Worm (Caenorhabditis elegans) whole organism, L4 larva: Measurements from ENCODE around the gene C47E12.10.
A peak's percentile ranks its signal among the peaks of the same experiment; 100 is the strongest.

Experiments used
- F44E2.7 ChIP-seq: fragments of 200-800 bp; sonication (Bioruptor generic); IDR thresholded peaks from 2 replicates; pipeline ENCODE4 v2.1.2; 2022; ENCODE audit warnings: missing genetic modification characterization, missing compliant biosample characterization
- T26A8.4 ChIP-seq: fragments of 200-800 bp; sonication (Bioruptor generic); IDR thresholded peaks from 2 replicates; pipeline ENCODE4 v1.3.6; 2022; ENCODE audit warnings: missing genetic modification characterization, missing compliant biosample characterization
- Y48G9A.11 ChIP-seq: fragments of 200-800 bp; sonication (Bioruptor generic); IDR thresholded peaks from 2 replicates; pipeline ENCODE4 v1.3.6; 2022; ENCODE audit warnings: missing genetic modification reagents, missing genetic modification characterization, missing compliant biosample characterization
- aha-1 ChIP-seq: fragments of 150-350 bp; peaks from one replicate; lab custom pipeline; 2014; ENCODE audit warnings: missing biosample characterization, missing genetic modification characterization
- ceh-20 ChIP-seq: fragments of 200-800 bp; sonication (Bioruptor generic); IDR thresholded peaks from 2 replicates; pipeline ENCODE4 v1.3.6; 2022; ENCODE audit warnings: missing genetic modification reagents, missing genetic modification characterization, missing compliant biosample characterization
- ceh-28 ChIP-seq: fragments of 150-350 bp; optimal IDR thresholded peaks from 2 replicates; lab custom pipeline; 2014; ENCODE audit warnings: missing biosample characterization, missing genetic modification reagents, missing genetic modification characterization
- ceh-44 ChIP-seq: fragments of 200-800 bp; sonication (Bioruptor generic); IDR thresholded peaks from 2 replicates; pipeline ENCODE4 v1.3.6; 2022; ENCODE audit warnings: missing genetic modification reagents, missing genetic modification characterization, missing compliant biosample characterization
- ceh-62 ChIP-seq: sonication (generic microtip); optimal IDR thresholded peaks from 2 replicates; lab custom pipeline; 2017; ENCODE audit warnings: missing biosample characterization, missing genetic modification characterization
- ceh-82 ChIP-seq: sonication (generic microtip); optimal IDR thresholded peaks from 2 replicates; lab custom pipeline; 2017; ENCODE audit warnings: missing biosample characterization, missing genetic modification characterization
- ces-1 ChIP-seq: fragments of 150-350 bp; sonication (generic microtip); optimal IDR thresholded peaks from 4 replicates; lab custom pipeline; 2014; ENCODE audit warnings: missing biosample characterization, missing genetic modification reagents, missing genetic modification characterization
- cey-2 ChIP-seq: sonication (generic microtip); optimal IDR thresholded peaks from 3 replicates; lab custom pipeline; 2017; ENCODE audit warnings: missing genetic modification characterization, mild to moderate bottlenecking, missing compliant biosample characterization, antibody characterized with exemption, borderline replicate concordance; ENCODE audit not compliant: insufficient read depth
- ctbp-1 ChIP-seq: fragments of 200-800 bp; sonication (Bioruptor generic); IDR thresholded peaks from 2 replicates; pipeline ENCODE4 v1.3.6; 2022; ENCODE audit warnings: missing genetic modification reagents, missing genetic modification characterization, missing compliant biosample characterization
- daf-12 ChIP-seq: fragments of 150-350 bp; optimal IDR thresholded peaks from 2 replicates; lab custom pipeline; 2014; ENCODE audit warnings: missing biosample characterization, missing genetic modification reagents, missing genetic modification characterization
- dpl-1 ChIP-seq: fragments of 150-350 bp; optimal IDR thresholded peaks from 2 replicates; lab custom pipeline; 2014; ENCODE audit warnings: missing biosample characterization, missing genetic modification reagents, missing genetic modification characterization
- duxl-1 ChIP-seq: sonication (generic microtip); optimal IDR thresholded peaks from 2 replicates; lab custom pipeline; 2016; ENCODE audit warnings: mild to moderate bottlenecking, missing genetic modification characterization, moderate library complexity, missing compliant biosample characterization; ENCODE audit not compliant: poor library complexity
- egl-27 ChIP-seq: sonication (generic microtip); optimal IDR thresholded peaks from 3 replicates; lab custom pipeline; 2017; ENCODE audit warnings: missing biosample characterization, missing genetic modification reagents, missing genetic modification characterization
- egl-43 ChIP-seq: fragments of 200-800 bp; sonication (Bioruptor generic); IDR thresholded peaks from 2 replicates; pipeline ENCODE4 v1.3.6; 2022; ENCODE audit warnings: missing genetic modification reagents, missing genetic modification characterization, missing compliant biosample characterization
- hlh-11 ChIP-seq: fragments of 200-800 bp; sonication (Bioruptor generic); optimal IDR thresholded peaks from 2 replicates; lab custom pipeline; 2018; ENCODE audit warnings: mild to moderate bottlenecking, missing genetic modification characterization, missing compliant biosample characterization
- hmg-1.1 ChIP-seq: fragments of 200-800 bp; sonication (Bioruptor generic); IDR thresholded peaks from 2 replicates; pipeline ENCODE4 v1.3.6; 2022; ENCODE audit warnings: missing genetic modification reagents, missing genetic modification characterization, missing compliant biosample characterization
- jun-1 ChIP-seq: fragments of 150-350 bp; optimal IDR thresholded peaks from 2 replicates; lab custom pipeline; 2014; ENCODE audit warnings: missing biosample characterization, missing genetic modification reagents, missing genetic modification characterization
- lim-7 ChIP-seq: fragments of 200-800 bp; sonication (Bioruptor generic); IDR thresholded peaks from 2 replicates; pipeline ENCODE4 v1.3.6; 2022; ENCODE audit warnings: missing genetic modification characterization, missing compliant biosample characterization
- mdt-29 ChIP-seq: fragments of 200-800 bp; sonication (Bioruptor generic); IDR thresholded peaks from 2 replicates; pipeline ENCODE4 v1.3.6; 2022; ENCODE audit warnings: missing genetic modification reagents, missing genetic modification characterization, missing compliant biosample characterization
- nhr-11 ChIP-seq: fragments of 150-350 bp; optimal IDR thresholded peaks from 2 replicates; lab custom pipeline; 2014; ENCODE audit warnings: missing biosample characterization, missing genetic modification characterization
- nhr-111 ChIP-seq: fragments of 200-800 bp; sonication (Bioruptor generic); optimal IDR thresholded peaks from 2 replicates; lab custom pipeline; 2018; ENCODE audit warnings: mild to moderate bottlenecking, missing genetic modification characterization, missing compliant biosample characterization
- nhr-28 ChIP-seq: fragments of 150-350 bp; optimal IDR thresholded peaks from 2 replicates; lab custom pipeline; 2014; ENCODE audit warnings: missing biosample characterization, missing genetic modification characterization
- nhr-42 ChIP-seq: fragments of 200-800 bp; sonication (Bioruptor generic); IDR thresholded peaks from 2 replicates; pipeline ENCODE4 v1.3.6; 2022; ENCODE audit warnings: missing genetic modification characterization, missing compliant biosample characterization
- nhr-48 ChIP-seq: sonication (generic microtip); optimal IDR thresholded peaks from 2 replicates; lab custom pipeline; 2016; ENCODE audit warnings: mild to moderate bottlenecking, missing genetic modification characterization, missing compliant biosample characterization
- nhr-6 ChIP-seq: fragments of 150-350 bp; optimal IDR thresholded peaks from 2 replicates; lab custom pipeline; 2014; ENCODE audit warnings: missing biosample characterization, missing genetic modification characterization
- nhr-77 ChIP-seq: fragments of 150-350 bp; optimal IDR thresholded peaks from 2 replicates; lab custom pipeline; 2014; ENCODE audit warnings: missing biosample characterization, missing genetic modification characterization
- pha-4 ChIP-seq, 2 experiments: fragments of 150-350 bp in 1 of 2; fragments of 200-800 bp in 1 of 2; sonication (Bioruptor generic) in 1 of 2; IDR thresholded peaks in 1 of 2; optimal IDR thresholded peaks in 1 of 2; 2 replicates each; pipeline versions ENCODE4 v1.3.6 to Lab custom; 2014 to 2022; ENCODE audit warnings: missing genetic modification characterization in 2 of 2, missing genetic modification reagents in 2 of 2, missing biosample characterization in 1 of 2, missing compliant biosample characterization in 1 of 2
- pqm-1 ChIP-seq: sonication (generic microtip); optimal IDR thresholded peaks from 2 replicates; lab custom pipeline; 2017; ENCODE audit warnings: missing biosample characterization, missing genetic modification characterization
- set-16 ChIP-seq: fragments of 200-800 bp; sonication (Bioruptor generic); IDR thresholded peaks from 2 replicates; pipeline ENCODE4 v1.3.6; 2022; ENCODE audit warnings: missing genetic modification reagents, missing genetic modification characterization, missing compliant biosample characterization
- skn-1 ChIP-seq: fragments of 150-350 bp; optimal IDR thresholded peaks from 2 replicates; lab custom pipeline; 2014; ENCODE audit warnings: missing biosample characterization, missing genetic modification characterization
- snpc-1.2 ChIP-seq: fragments of 200-800 bp; sonication (Bioruptor generic); IDR thresholded peaks from 2 replicates; pipeline ENCODE4 v1.3.6; 2022; ENCODE audit warnings: missing genetic modification reagents, missing genetic modification characterization, missing compliant biosample characterization
- unc-39 ChIP-seq: sonication (generic microtip); optimal IDR thresholded peaks from 2 replicates; lab custom pipeline; 2017; ENCODE audit warnings: missing biosample characterization, missing genetic modification characterization
- unc-62 ChIP-seq, 3 experiments: fragments of 150-350 bp in 1 of 3; sonication (generic microtip); optimal IDR thresholded peaks in 2 of 3; peaks in 1 of 3; 1 replicate in 1 of 3; 2 replicates in 2 of 3; lab custom pipeline; 2014 to 2017; ENCODE audit warnings: missing biosample characterization in 3 of 3, missing genetic modification characterization in 3 of 3, missing genetic modification reagents in 3 of 3, missing genotype in 1 of 3
- zip-11 ChIP-seq: fragments of 200-800 bp; sonication (Bioruptor generic); IDR thresholded peaks from 2 replicates; pipeline ENCODE4 v1.3.6; 2022; ENCODE audit warnings: missing genetic modification characterization, missing compliant biosample characterization
- ztf-11 ChIP-seq: fragments of 150-350 bp; optimal IDR thresholded peaks from 2 replicates; lab custom pipeline; 2014; ENCODE audit warnings: missing biosample characterization, missing genetic modification characterization
- ztf-7 ChIP-seq: fragments of 150-350 bp; optimal IDR thresholded peaks from 2 replicates; lab custom pipeline; 2014; ENCODE audit warnings: missing biosample characterization, missing genetic modification characterization

Gene C47E12.10

ce11 chrIV:9933580-9933979 is 39.0 kb upstream of the C47E12.10 start, which contains the start of gene spe-29:
TSS of gene spe-29 (plus strand) at chrIV:9933880.
- TF ChIP-seq set-16 (GFP tag; lab: Robert Waterston, UW) (0 out of 2 replicates have a peak, but pooled peaks have one; percentile 18), nhr-48 (tag; lab: Kevin White, UChicago) (no peak)

DNA sequence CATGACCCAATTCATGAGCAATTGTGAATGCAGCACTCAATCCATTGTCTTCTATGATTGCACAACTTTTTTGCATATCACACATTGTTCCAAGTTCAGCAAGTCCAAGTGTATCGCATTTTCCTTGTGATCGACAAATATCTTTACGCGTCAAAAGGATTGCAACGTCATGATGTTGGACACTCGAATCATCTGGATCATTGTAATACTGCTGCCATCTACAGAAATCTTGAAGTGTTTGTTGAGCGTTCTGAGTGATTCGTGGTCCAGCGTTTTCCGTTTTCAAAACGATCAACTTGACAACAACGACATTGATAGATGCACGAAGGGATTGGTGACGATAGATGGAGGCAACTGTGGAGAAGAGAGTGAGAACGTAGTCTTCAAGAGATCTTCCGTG is 29.4 kb upstream of the C47E12.10 start:
- TF ChIP-seq nhr-77 (no peak), zip-11 (GFP tag; lab: Robert Waterston, UW) (no peak), ces-1 (GFP tag; lab: Kevin White, UChicago) (no peak), unc-62 (GFP tag; optimal IDR thresholded peaks at IDR 0.05 in 1 of 2; lab: Kevin White, UChicago) (peak in 1 of 2 experiments; percentile 99), unc-62 (tag; optimal IDR thresholded peaks at IDR 0.05; lab: Kevin White, UChicago) (no peak)
- TF ChIP-seq, all 104 proteins: peak for 1

- TF ChIP-seq ceh-20 (GFP tag; lab: Robert Waterston, UW) (no peak), daf-12 (tag; lab: Kevin White, UChicago) (no peak), ceh-82 (tag; lab: Kevin White, UChicago) (no peak), T26A8.4 (GFP tag; lab: Robert Waterston, UW) (no peak), nhr-28 (no peak), nhr-42 (no peak), Y48G9A.11 (GFP tag; lab: Robert Waterston, UW) (no peak), ceh-28 (tag; lab: Kevin White, UChicago) (no peak), cey-2 (tag; lab: Kevin White, UChicago) (no peak), mdt-29 (GFP tag; lab: Robert Waterston, UW) (no peak), nhr-6 (no peak), egl-43 (no peak), ctbp-1 (GFP tag; lab: Robert Waterston, UW) (no peak), jun-1 (tag; lab: Kevin White, UChicago) (no peak), egl-27 (tag; lab: Kevin White, UChicago) (no peak), pha-4 (GFP tag; IDR thresholded peaks at IDR 0.05; lab: Robert Waterston, UW) (no peak), pha-4 (tag; optimal IDR thresholded peaks at IDR 0.05; lab: Kevin White, UChicago) (no peak), nhr-48 (tag; lab: Kevin White, UChicago) (no peak)
Measured at ce11 chrIV:9944279-9944678, 28.3 kb upstream of the C47E12.10 start.

ce11 chrIV:9948035-9948434 is 24.6 kb upstream of the C47E12.10 start:
- TF ChIP-seq nhr-11 (tag; lab: Kevin White, UChicago) (peak; percentile 53), hmg-1.1 (GFP tag; lab: Robert Waterston, UW) (no peak), ceh-20 (GFP tag; lab: Robert Waterston, UW) (no peak), unc-62 (GFP tag; optimal IDR thresholded peaks at IDR 0.05 in 1 of 2; lab: Kevin White, UChicago) (peak in 1 of 2 experiments; percentile 86), unc-62 (tag; optimal IDR thresholded peaks at IDR 0.05; lab: Kevin White, UChicago) (no peak), hlh-11 (tag; lab: Kevin White, UChicago) (peak; percentile 34)
- TF ChIP-seq, all 104 proteins: peak for 3

DNA sequence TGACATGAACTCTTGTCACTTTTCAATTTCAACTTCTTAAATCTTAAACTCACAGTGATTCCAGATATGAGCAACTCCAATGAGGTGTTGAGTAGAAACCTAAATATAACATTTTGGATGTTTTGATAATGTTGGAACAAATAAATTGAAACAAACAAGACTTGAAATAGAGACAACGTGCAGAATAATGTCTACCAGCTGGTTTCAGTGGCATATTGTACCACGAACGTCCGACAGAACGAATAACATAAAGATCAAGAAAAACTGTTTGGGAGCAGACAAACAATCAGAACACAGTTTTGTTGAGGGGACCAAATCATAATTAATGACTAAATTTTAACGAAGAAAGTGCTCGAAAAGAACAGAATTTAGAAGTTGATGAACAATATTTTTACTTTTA is 19.3 kb upstream of the C47E12.10 start, which contains the start of gene gon-1:
Gene gon-1, minus strand, starts transcription at position 101 of the 400 bp plus-strand sequence.
- TF ChIP-seq skn-1 (tag; lab: Kevin White, UChicago) (no peak), jun-1 (tag; lab: Kevin White, UChicago) (no peak)

DNA sequence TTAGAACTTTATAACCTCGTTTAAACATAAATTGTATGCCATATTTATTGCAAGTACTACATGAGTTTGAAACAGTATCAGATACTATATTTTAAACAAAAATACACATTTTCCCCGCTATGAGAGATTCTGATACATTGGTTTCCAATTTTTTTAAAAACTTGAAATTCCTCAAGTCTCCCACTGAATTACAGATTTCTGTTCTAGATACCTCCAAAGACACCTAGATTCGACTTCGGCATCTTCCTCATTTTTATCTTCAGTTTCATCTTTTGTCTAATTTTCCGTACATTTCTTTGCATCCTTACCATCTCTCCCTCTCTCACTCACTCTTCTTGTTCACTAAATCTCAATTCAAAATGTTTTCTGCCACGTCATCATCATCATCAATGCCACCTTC is 8.7 kb upstream of the C47E12.10 start, which contains the start of gene T13H10.2:
Gene T13H10.2, plus strand, starts transcription at position 301 of the 400 bp plus-strand sequence.
- TF ChIP-seq dpl-1 (GFP tag; lab: Kevin White, UChicago) (no peak), cey-2 (tag; lab: Kevin White, UChicago) (no peak), ceh-44 (GFP tag; lab: Robert Waterston, UW) (no peak), unc-62 (GFP tag; optimal IDR thresholded peaks at IDR 0.05 in 1 of 2; lab: Kevin White, UChicago) (no peak), unc-62 (tag; optimal IDR thresholded peaks at IDR 0.05; lab: Kevin White, UChicago) (no peak), ztf-7 (tag; lab: Kevin White, UChicago) (no peak), unc-39 (tag; lab: Kevin White, UChicago) (no peak), snpc-1.2 (GFP tag; lab: Robert Waterston, UW) (no peak), duxl-1 (no peak), nhr-111 (GFP tag; lab: Kevin White, UChicago) (no peak), Y48G9A.11 (GFP tag; lab: Robert Waterston, UW) (no peak), ces-1 (GFP tag; lab: Kevin White, UChicago) (no peak), ceh-62 (tag; lab: Kevin White, UChicago) (no peak), ztf-11 (tag; lab: Kevin White, UChicago) (no peak), pqm-1 (tag; lab: Kevin White, UChicago) (no peak), F44E2.7 (GFP tag; lab: Robert Waterston, UW) (no peak), lim-7 (no peak), aha-1 (tag; lab: Kevin White, UChicago) (no peak), ceh-82 (tag; lab: Kevin White, UChicago) (no peak)
- TF ChIP-seq, all 104 proteins: peak for 0
